Worm (Caenorhabditis elegans) whole organism, midembryonic: ENCODE results near the gene nex-1.

Experiments
- cog-1 ChIP-seq: sonication (generic microtip); optimal IDR thresholded peaks from 2 replicates; lab custom pipeline; 2016; ENCODE audit warnings: missing genetic modification characterization, missing compliant biosample characterization
- flt-1 ChIP-seq: fragments of 200-800 bp; sonication (Bioruptor generic); IDR thresholded peaks from 2 replicates; pipeline ENCODE4 v1.3.6; 2022; ENCODE audit warnings: missing genetic modification characterization, missing compliant biosample characterization
- klf-2 ChIP-seq: fragments of 200-800 bp; sonication (Bioruptor generic); conservative IDR thresholded peaks from 2 replicates; pipeline ENCODE4 v1.3.6; 2022; ENCODE audit warnings: missing genetic modification reagents, missing genetic modification characterization, missing compliant biosample characterization
- med-1 ChIP-seq: sonication (generic microtip); optimal IDR thresholded peaks from 2 replicates; lab custom pipeline; 2017; ENCODE audit warnings: missing genetic modification characterization, mild to moderate bottlenecking, missing compliant biosample characterization, antibody characterized with exemption, missing genetic modification reagents; ENCODE audit not compliant: insufficient read depth
- ref-1 ChIP-seq: fragments of 200-800 bp; sonication (Bioruptor generic); conservative IDR thresholded peaks from 2 replicates; pipeline ENCODE4 v1.3.6; 2022; ENCODE audit warnings: missing genetic modification reagents, missing genetic modification characterization, missing compliant biosample characterization
- tab-1 ChIP-seq: fragments of 200-800 bp; sonication (Bioruptor generic); IDR thresholded peaks from 2 replicates; pipeline ENCODE4 v1.3.6; 2022; ENCODE audit warnings: missing genetic modification characterization, missing compliant biosample characterization
- ztf-23 ChIP-seq: fragments of 200-800 bp; sonication (Bioruptor generic); IDR thresholded peaks from 2 replicates; pipeline ENCODE4 v1.3.6; 2022; ENCODE audit warnings: missing genetic modification reagents, missing genetic modification characterization, missing compliant biosample characterization
- ztf-29 ChIP-seq: fragments of 200-800 bp; sonication (Bioruptor generic); IDR thresholded peaks from 2 replicates; pipeline ENCODE4 v1.3.6; 2022; ENCODE audit warnings: missing genetic modification reagents, missing genetic modification characterization, missing compliant biosample characterization

DNA sequence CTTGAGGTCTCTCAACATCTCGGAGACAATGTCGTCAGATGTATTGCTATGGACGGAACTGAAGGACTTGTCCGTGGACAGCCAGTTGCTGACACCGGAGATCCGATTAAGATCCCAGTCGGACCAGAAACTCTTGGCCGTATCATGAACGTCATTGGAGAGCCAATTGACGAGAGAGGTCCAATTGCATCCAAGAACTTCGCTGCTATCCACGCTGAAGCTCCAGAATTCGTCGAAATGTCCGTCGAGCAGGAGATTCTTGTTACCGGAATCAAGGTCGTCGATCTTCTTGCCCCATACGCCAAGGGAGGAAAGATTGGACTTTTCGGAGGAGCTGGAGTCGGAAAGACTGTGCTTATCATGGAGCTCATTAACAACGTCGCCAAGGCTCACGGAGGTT is 3.4 kb downstream of the nex-1 start:
- TF ChIP-seq ztf-23 (no peak), flt-1 (GFP tag; lab: Robert Waterston, UW) (no peak), klf-2 (GFP tag; lab: Robert Waterston, UW) (no peak), med-1 (GFP tag; lab: Kevin White, UChicago) (no peak), ztf-29 (no peak), ref-1 (GFP tag; lab: Robert Waterston, UW) (no peak), tab-1 (no peak), cog-1 (tag; lab: Kevin White, UChicago) (no peak)
